Fruit fly (Drosophila melanogaster) whole organism, prepupa: ENCODE measurements around the gene Snx27.

Experiments used
- CG11294 ChIP-seq: fragments of 200-800 bp; sonication (Bioruptor generic); IDR thresholded peaks from 2 replicates; pipeline ENCODE4 v1.3.6; 2022; ENCODE audit warnings: missing biosample characterization, missing genetic modification characterization
- CG11762 ChIP-seq: fragments of 200-800 bp; sonication (Bioruptor generic); optimal IDR thresholded peaks from 3 replicates; lab custom pipeline; 2016; ENCODE audit warnings: missing biosample characterization, missing genetic modification characterization; ENCODE audit not compliant: insufficient read depth
- CG15336 ChIP-seq: fragments of 200-800 bp; sonication (Bioruptor generic); IDR thresholded peaks from 2 replicates; pipeline ENCODE4 v1.3.6; 2022; ENCODE audit warnings: missing biosample characterization, missing genetic modification characterization
- CG1621 ChIP-seq: fragments of 200-800 bp; sonication (Bioruptor generic); optimal IDR thresholded peaks from 3 replicates; lab custom pipeline; 2018; ENCODE audit warnings: missing biosample characterization, mild to moderate bottlenecking, missing genetic modification characterization
- CG34406 ChIP-seq: fragments of 200-800 bp; sonication (Bioruptor generic); optimal IDR thresholded peaks from 3 replicates; lab custom pipeline; 2016; ENCODE audit warnings: missing biosample characterization, missing genetic modification characterization
- CG3919 ChIP-seq: fragments of 200-800 bp; sonication (Bioruptor generic); optimal IDR thresholded peaks from 3 replicates; lab custom pipeline; 2016; ENCODE audit warnings: missing biosample characterization, missing genetic modification characterization
- CG4318 ChIP-seq: fragments of 200-800 bp; sonication (Bioruptor generic); optimal IDR thresholded peaks from 3 replicates; lab custom pipeline; 2017; ENCODE audit warnings: missing biosample characterization, mild to moderate bottlenecking, missing genetic modification characterization
- CG6163 ChIP-seq: fragments of 200-800 bp; sonication (Bioruptor generic); IDR thresholded peaks from 3 replicates; pipeline ENCODE4 v1.3.6; 2022; ENCODE audit warnings: missing biosample characterization, missing genetic modification characterization
- CG6276 ChIP-seq: fragments of 200-800 bp; sonication (Bioruptor generic); optimal IDR thresholded peaks from 2 replicates; lab custom pipeline; 2017; ENCODE audit warnings: missing biosample characterization, mild to moderate bottlenecking, missing genetic modification characterization
- CG6792 ChIP-seq: fragments of 200-800 bp; sonication (Bioruptor generic); optimal IDR thresholded peaks from 3 replicates; lab custom pipeline; 2016; ENCODE audit warnings: missing biosample characterization, missing genetic modification characterization
- CG6808 ChIP-seq: fragments of 200-800 bp; sonication (Bioruptor generic); optimal IDR thresholded peaks from 3 replicates; lab custom pipeline; 2017; ENCODE audit warnings: missing biosample characterization, missing genetic modification characterization, mild to moderate bottlenecking, moderate library complexity, missing genetic modification reagents
- CG7368 ChIP-seq: fragments of 200-800 bp; sonication (Bioruptor generic); optimal IDR thresholded peaks from 3 replicates; lab custom pipeline; 2016; ENCODE audit warnings: missing biosample characterization, missing genetic modification characterization
- CG8119 ChIP-seq: fragments of 200-800 bp; sonication (Bioruptor generic); IDR thresholded peaks from 3 replicates; pipeline ENCODE4 v1.3.6; 2022; ENCODE audit warnings: missing biosample characterization, missing genetic modification characterization
- CG8319 ChIP-seq: fragments of 200-800 bp; sonication (Bioruptor generic); optimal IDR thresholded peaks from 3 replicates; lab custom pipeline; 2016; ENCODE audit warnings: missing biosample characterization, missing genetic modification characterization
- CG8632 ChIP-seq: fragments of 200-800 bp; sonication (Bioruptor generic); optimal IDR thresholded peaks from 3 replicates; lab custom pipeline; 2016; ENCODE audit warnings: missing biosample characterization, missing genetic modification characterization
- Eip78C ChIP-seq: fragments of 200-800 bp; sonication (Bioruptor generic); peaks from one replicate; lab custom pipeline; 2016; ENCODE audit warnings: missing biosample characterization, missing genetic modification characterization
- Eip93F ChIP-seq: fragments of 200-800 bp; sonication (Bioruptor generic); optimal IDR thresholded peaks from 2 replicates; lab custom pipeline; 2016; ENCODE audit warnings: missing biosample characterization, mild to moderate bottlenecking, missing genetic modification characterization
- Ets21C ChIP-seq: fragments of 200-800 bp; sonication (Bioruptor generic); optimal IDR thresholded peaks from 3 replicates; lab custom pipeline; 2016; ENCODE audit warnings: missing biosample characterization, missing genetic modification characterization
- Ets96B ChIP-seq: fragments of 200-800 bp; optimal IDR thresholded peaks from 2 replicates; lab custom pipeline; 2019; ENCODE audit warnings: missing biosample characterization, mild to moderate bottlenecking, missing genetic modification characterization, moderate library complexity
- Gug ChIP-seq: fragments of 200-800 bp; sonication (Bioruptor generic); IDR thresholded peaks from 2 replicates; pipeline ENCODE4 v1.3.6; 2022; ENCODE audit warnings: missing biosample characterization, missing genetic modification characterization
- Hr38 ChIP-seq: sonication (Bioruptor generic); optimal IDR thresholded peaks from 2 replicates; lab custom pipeline; 2016; ENCODE audit warnings: missing biosample characterization, missing genetic modification characterization
- Hr39 ChIP-seq: fragments of 200-800 bp; sonication (Bioruptor generic); optimal IDR thresholded peaks from 2 replicates; lab custom pipeline; 2016; ENCODE audit warnings: missing biosample characterization, missing genetic modification characterization
- Hr4 ChIP-seq: fragments of 200-800 bp; sonication (Bioruptor generic); optimal IDR thresholded peaks from 3 replicates; lab custom pipeline; 2016; ENCODE audit warnings: missing biosample characterization, missing genetic modification characterization
- Lpt ChIP-seq: fragments of 200-800 bp; sonication (Bioruptor generic); optimal IDR thresholded peaks from 3 replicates; lab custom pipeline; 2016; ENCODE audit warnings: missing biosample characterization, missing genetic modification characterization
- Met ChIP-seq: fragments of 200-800 bp; sonication (Bioruptor generic); optimal IDR thresholded peaks from 3 replicates; lab custom pipeline; 2016; ENCODE audit warnings: missing biosample characterization, missing genetic modification characterization
- OdsH ChIP-seq: fragments of 200-800 bp; sonication (Bioruptor generic); optimal IDR thresholded peaks from 3 replicates; lab custom pipeline; 2016; ENCODE audit warnings: missing biosample characterization, missing genetic modification characterization
- Smox ChIP-seq: fragments of 200-800 bp; sonication (Bioruptor generic); optimal IDR thresholded peaks from 3 replicates; lab custom pipeline; 2016; ENCODE audit warnings: missing biosample characterization, missing genetic modification characterization
- Sox14 ChIP-seq: fragments of 200-800 bp; sonication (Bioruptor generic); optimal IDR thresholded peaks from 3 replicates; lab custom pipeline; 2016; ENCODE audit warnings: missing biosample characterization, missing genetic modification characterization
- Sox15 ChIP-seq: fragments of 200-800 bp; sonication (Bioruptor generic); optimal IDR thresholded peaks from 3 replicates; lab custom pipeline; 2016; ENCODE audit warnings: missing biosample characterization, missing genetic modification characterization
- acj6 ChIP-seq: fragments of 200-800 bp; sonication (Bioruptor generic); optimal IDR thresholded peaks from 3 replicates; lab custom pipeline; 2016; ENCODE audit warnings: missing biosample characterization, missing genetic modification characterization
- cyc ChIP-seq: fragments of 200-800 bp; sonication (Bioruptor generic); optimal IDR thresholded peaks from 3 replicates; lab custom pipeline; 2016; ENCODE audit warnings: missing biosample characterization, missing genetic modification characterization
- dac ChIP-seq: fragments of 200-800 bp; sonication (Bioruptor generic); optimal IDR thresholded peaks from 2 replicates; lab custom pipeline; 2017; ENCODE audit warnings: missing biosample characterization, mild to moderate bottlenecking, missing genetic modification characterization
- dsx ChIP-seq: fragments of 200-800 bp; optimal IDR thresholded peaks from 3 replicates; lab custom pipeline; 2019; ENCODE audit warnings: missing biosample characterization, mild to moderate bottlenecking, missing genetic modification characterization, moderate library complexity; ENCODE audit not compliant: poor library complexity, severe bottlenecking
- eg ChIP-seq: fragments of 200-800 bp; sonication (Bioruptor generic); IDR thresholded peaks from 3 replicates; pipeline ENCODE4 v1.3.6; 2022; ENCODE audit warnings: missing biosample characterization, missing genetic modification characterization
- esn ChIP-seq: fragments of 200-800 bp; sonication (Bioruptor generic); optimal IDR thresholded peaks from 2 replicates; lab custom pipeline; 2016; ENCODE audit warnings: missing biosample characterization, mild to moderate bottlenecking, missing genetic modification characterization, moderate library complexity
- fd59A ChIP-seq: fragments of 200-800 bp; sonication (Bioruptor generic); optimal IDR thresholded peaks from 2 replicates; lab custom pipeline; 2017; ENCODE audit warnings: missing biosample characterization, mild to moderate bottlenecking, missing genetic modification characterization, missing genetic modification reagents
- fd85E ChIP-seq: fragments of 200-800 bp; sonication (Bioruptor generic); optimal IDR thresholded peaks from 3 replicates; lab custom pipeline; 2016; ENCODE audit warnings: missing biosample characterization, missing genetic modification characterization
- fkh ChIP-seq: fragments of 200-800 bp; sonication (Bioruptor generic); optimal IDR thresholded peaks from 3 replicates; lab custom pipeline; 2017; ENCODE audit warnings: missing biosample characterization, mild to moderate bottlenecking, missing genetic modification characterization, moderate library complexity
- lz ChIP-seq: fragments of 200-800 bp; sonication (Bioruptor generic); optimal IDR thresholded peaks from 3 replicates; lab custom pipeline; 2016; ENCODE audit warnings: missing biosample characterization, missing genetic modification characterization
- pdm3 ChIP-seq: fragments of 200-800 bp; sonication (Bioruptor generic); optimal IDR thresholded peaks from 3 replicates; lab custom pipeline; 2016; ENCODE audit warnings: missing biosample characterization, missing genetic modification characterization
- salr ChIP-seq, 2 experiments: fragments of 200-800 bp; sonication (Bioruptor generic); optimal IDR thresholded peaks; 3 replicates each; lab custom pipeline; 2016 to 2018; ENCODE audit warnings: missing biosample characterization in 2 of 2, missing genetic modification characterization in 2 of 2, mild to moderate bottlenecking in 1 of 2
- spab ChIP-seq: fragments of 200-800 bp; sonication (Bioruptor generic); optimal IDR thresholded peaks from 2 replicates; lab custom pipeline; 2017; ENCODE audit warnings: missing biosample characterization, mild to moderate bottlenecking, missing genetic modification characterization, missing genetic modification reagents
- ss ChIP-seq, 2 experiments: fragments of 200-800 bp; sonication (Bioruptor generic); optimal IDR thresholded peaks; 2 replicates in 1 of 2; 3 replicates in 1 of 2; lab custom pipeline; 2017 to 2018; ENCODE audit warnings: mild to moderate bottlenecking in 2 of 2, missing biosample characterization in 2 of 2, missing genetic modification characterization in 2 of 2, moderate library complexity in 1 of 2
- svp ChIP-seq: fragments of 200-800 bp; sonication (Bioruptor generic); peaks from one replicate; lab custom pipeline; 2016; ENCODE audit warnings: missing biosample characterization, missing genetic modification characterization
- topi ChIP-seq: fragments of 200-800 bp; sonication (Bioruptor generic); optimal IDR thresholded peaks from 3 replicates; lab custom pipeline; 2016; ENCODE audit warnings: missing biosample characterization, missing genetic modification characterization
- vri ChIP-seq: fragments of 200-800 bp; sonication (Bioruptor generic); optimal IDR thresholded peaks from 3 replicates; lab custom pipeline; 2016; ENCODE audit warnings: missing biosample characterization, mild to moderate bottlenecking, missing genetic modification characterization

Snx27 gene

DNA sequence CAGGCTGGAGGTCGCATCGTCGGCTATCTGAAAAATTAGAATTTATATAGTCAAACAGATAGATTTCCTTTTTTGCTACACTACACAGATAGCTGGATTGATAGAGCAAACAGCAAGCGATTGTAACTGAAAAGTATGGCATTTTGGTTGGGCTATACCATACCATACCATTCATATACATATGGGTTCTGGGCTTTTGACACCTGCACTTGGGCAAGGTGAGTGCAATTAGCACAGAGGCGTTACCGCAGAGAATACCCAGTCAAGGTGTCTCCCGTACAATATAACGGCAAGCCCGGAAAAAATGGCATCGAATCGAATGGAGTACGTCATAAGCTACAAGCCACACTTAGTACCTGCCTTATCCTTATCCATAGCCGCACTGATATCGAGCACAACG lies 23.0 kb downstream of the Snx27 start:
- TF ChIP-seq Hr4 (GFP tag; lab: Kevin White, UChicago) (no peak), Lpt (GFP tag; lab: Kevin White, UChicago) (no peak), fd59A (no peak), CG34406 (GFP tag; lab: Kevin White, UChicago) (no peak), CG1621 (tag; lab: Kevin White, UChicago) (no peak), CG8119 (GFP tag; lab: Robert Waterston, UW) (no peak), topi (GFP tag; lab: Kevin White, UChicago) (no peak), Eip78C (GFP tag; lab: Kevin White, UChicago) (no peak), CG8319 (GFP tag; lab: Kevin White, UChicago) (no peak), CG6808 (GFP tag; lab: Kevin White, UChicago) (no peak), lz (GFP tag; lab: Kevin White, UChicago) (no peak), fd85E (no peak)

DNA sequence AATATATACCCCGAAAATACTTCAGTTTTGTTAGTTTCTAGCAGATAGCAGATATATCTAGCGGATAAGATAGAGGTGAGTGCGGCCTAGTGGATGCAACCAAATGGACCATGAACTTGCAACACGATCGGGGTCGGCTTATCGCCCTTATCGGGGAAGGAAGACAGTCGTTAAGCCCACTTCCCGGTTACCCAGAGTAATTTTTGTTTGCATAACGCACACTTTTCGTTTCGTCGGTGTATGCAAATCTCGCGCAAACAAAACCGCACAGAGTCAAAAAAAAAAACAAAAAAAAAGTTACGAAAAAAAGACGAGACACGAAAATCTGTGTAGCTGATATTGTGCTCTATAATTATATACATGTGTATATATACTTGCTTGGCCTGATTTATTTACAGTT lies 24.9 kb downstream of the Snx27 start:
- TF ChIP-seq vri (GFP tag; lab: Kevin White, UChicago): no peak
- peak; percentile 22; the same call in 1 of the 3 replicates for TF ChIP-seq CG6163 (GFP tag; lab: Robert Waterston, UW)
- TF ChIP-seq Eip78C (GFP tag; lab: Kevin White, UChicago): peak; percentile 13
- peak; percentile 65 for TF ChIP-seq svp (GFP tag; lab: Kevin White, UChicago)
- TF ChIP-seq, all 60 proteins: peak for 3

dm6 chrX:5705899-5706312 lies 31.9 kb downstream of the Snx27 start:
- no peak for TF ChIP-seq fd85E
- peak; percentile 84 for TF ChIP-seq CG6276 (GFP tag; lab: Kevin White, UChicago)
- peak; percentile 51 for TF ChIP-seq acj6
- TF ChIP-seq CG4318 (GFP tag; lab: Kevin White, UChicago): peak; percentile 66
- peak; percentile 66 to 74 for TF ChIP-seq ss (GFP tag; optimal IDR thresholded peaks at IDR 0.05; lab: Kevin White, UChicago)
- no peak for TF ChIP-seq Hr38 (GFP tag; lab: Kevin White, UChicago)
- peak; percentile 59 for TF ChIP-seq CG11762 (GFP tag; lab: Kevin White, UChicago)
- TF ChIP-seq Lpt (GFP tag; lab: Kevin White, UChicago): peak; percentile 85
- no peak for TF ChIP-seq Ets21C (GFP tag; lab: Kevin White, UChicago)
- peak; percentile 55 for TF ChIP-seq CG1621 (tag; lab: Kevin White, UChicago)
- TF ChIP-seq CG6163 (GFP tag; lab: Robert Waterston, UW): peak; percentile 94
- no peak for TF ChIP-seq vri (GFP tag; lab: Kevin White, UChicago)
- TF ChIP-seq CG3919: peak; percentile 79
- TF ChIP-seq Sox14 (GFP tag; lab: Kevin White, UChicago): peak; percentile 16
- peak; percentile 81 for TF ChIP-seq Hr4 (GFP tag; lab: Kevin White, UChicago)
- TF ChIP-seq dac (GFP tag; lab: Kevin White, UChicago): peak; percentile 70
- TF ChIP-seq Ets96B (tag; lab: Kevin White, UChicago): peak; percentile 77
- no peak for TF ChIP-seq esn
- TF ChIP-seq fkh: no peak
- TF ChIP-seq pdm3 (GFP tag; lab: Kevin White, UChicago): peak; percentile 46
- peak; percentile 70 for TF ChIP-seq spab
- TF ChIP-seq CG7368 (GFP tag; lab: Kevin White, UChicago): peak; percentile 38
- peak; percentile 90 for TF ChIP-seq Gug (GFP tag; lab: Robert Waterston, UW)
- TF ChIP-seq salr (GFP tag; optimal IDR thresholded peaks at IDR 0.05; lab: Kevin White, UChicago): peak in 1 of 2 experiments; percentile 16
- peak; percentile 51 for TF ChIP-seq OdsH (GFP tag; lab: Kevin White, UChicago)
- TF ChIP-seq fd59A: peak; percentile 20
- no peak for TF ChIP-seq Eip93F (GFP tag; lab: Kevin White, UChicago)
- peak; percentile 2 for TF ChIP-seq Sox15 (GFP tag; lab: Kevin White, UChicago)
- peak; percentile 25 for TF ChIP-seq CG8632 (GFP tag; lab: Kevin White, UChicago)
- peak; percentile 74 for TF ChIP-seq CG6808 (GFP tag; lab: Kevin White, UChicago)
- peak; percentile 12 for TF ChIP-seq CG34406 (GFP tag; lab: Kevin White, UChicago)
- TF ChIP-seq eg (GFP tag; lab: Robert Waterston, UW): peak; percentile 95
- TF ChIP-seq Hr39 (GFP tag; lab: Kevin White, UChicago): no peak
- no peak for TF ChIP-seq Smox (GFP tag; lab: Kevin White, UChicago)
- peak; percentile 91 for TF ChIP-seq CG11294 (GFP tag; lab: Robert Waterston, UW)
- peak; percentile 29 for TF ChIP-seq lz (GFP tag; lab: Kevin White, UChicago)
- no peak for TF ChIP-seq CG8319 (GFP tag; lab: Kevin White, UChicago)
- peak; percentile 32 for TF ChIP-seq Met (GFP tag; lab: Kevin White, UChicago)
- peak; percentile 4 for TF ChIP-seq cyc (GFP tag; lab: Kevin White, UChicago)
- TF ChIP-seq CG6792: peak; percentile 49
- peak; percentile 93 for TF ChIP-seq CG15336 (GFP tag; lab: Robert Waterston, UW)
- TF ChIP-seq dsx: peak; percentile 73
- TF ChIP-seq svp (GFP tag; lab: Kevin White, UChicago): peak; percentile 87
